Fruit fly (Drosophila melanogaster): ENCODE results near the gene Prm.

The Prm gene

DNA sequence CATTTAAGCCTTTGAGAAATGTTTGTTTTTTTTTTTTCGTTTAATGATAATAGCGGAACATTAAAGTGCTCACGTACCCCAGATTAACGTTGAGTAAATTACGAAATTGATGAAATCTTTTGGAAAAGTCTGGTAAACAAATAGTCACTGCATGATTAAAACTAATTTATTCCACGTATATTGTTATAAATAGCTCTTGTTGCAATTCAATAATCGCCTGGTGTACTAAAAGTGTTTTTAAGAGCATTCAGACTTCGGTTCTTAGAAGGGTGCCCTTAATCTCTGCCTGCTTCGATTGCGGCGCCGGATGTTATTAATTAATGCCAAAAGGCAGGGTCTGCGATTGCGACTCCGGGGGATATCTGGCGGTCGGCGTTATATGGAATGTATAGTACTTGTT lies 36.3 kb downstream of the Prm start:
- TF ChIP-seq psq (optimal IDR thresholded peaks at IDR 0.05), result no peak
- no peak for TF ChIP-seq h (optimal IDR thresholded peaks at IDR 0.05)
- TF ChIP-seq ttk (optimal IDR thresholded peaks at IDR 0.05), result no peak
- TF ChIP-seq insv (optimal IDR thresholded peaks at IDR 0.05), result no peak
- no peak for TF ChIP-seq Myc (optimal IDR thresholded peaks at IDR 0.05)
- no peak for TF ChIP-seq Sin3A (optimal IDR thresholded peaks at IDR 0.05)

DNA sequence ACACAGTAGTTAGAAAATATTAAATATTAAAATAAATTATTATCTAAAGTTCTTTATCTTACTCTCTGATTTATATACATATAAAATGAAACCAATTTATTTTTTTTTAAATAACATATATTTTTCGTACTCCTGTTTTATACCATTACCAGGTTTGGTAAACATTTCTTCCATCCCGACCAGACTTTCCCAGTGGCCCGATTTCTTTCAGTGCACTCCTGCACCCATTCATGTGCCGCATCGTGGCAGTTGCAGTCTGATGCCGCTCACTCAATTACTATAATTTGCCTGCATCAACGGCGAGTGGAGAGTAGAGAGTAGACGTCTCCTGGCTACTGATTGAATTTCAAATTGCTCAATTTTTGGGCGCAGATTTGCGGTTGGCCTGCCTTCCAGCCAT lies 37.3 kb downstream of the Prm start:
- TF ChIP-seq ttk (optimal IDR thresholded peaks at IDR 0.05) (no peak), insv (optimal IDR thresholded peaks at IDR 0.05) (no peak), psq (optimal IDR thresholded peaks at IDR 0.05) (no peak)

DNA sequence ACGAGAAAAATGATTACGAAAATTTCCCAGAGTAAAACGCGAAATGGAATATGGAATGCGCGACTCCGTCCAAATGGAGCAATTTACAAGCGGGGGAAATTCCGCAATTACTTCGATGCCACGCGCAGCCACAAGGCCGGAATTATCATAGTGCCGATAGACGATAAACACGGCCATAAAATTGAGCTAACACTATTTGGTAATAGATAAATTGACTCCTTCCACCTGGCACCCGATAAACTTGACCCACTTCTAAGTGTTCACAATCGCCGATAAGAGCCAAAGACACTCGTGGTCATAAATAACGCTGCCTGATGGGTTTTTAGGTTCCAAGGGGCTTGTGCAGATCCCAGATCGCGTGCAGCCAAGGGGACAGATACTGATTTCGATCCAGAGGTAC lies 38.0 kb downstream of the Prm start:
- TF ChIP-seq ttk (optimal IDR thresholded peaks at IDR 0.05), result no peak
- no peak for TF ChIP-seq h (optimal IDR thresholded peaks at IDR 0.05)
- TF ChIP-seq insv (optimal IDR thresholded peaks at IDR 0.05), result no peak
- TF ChIP-seq Myc (optimal IDR thresholded peaks at IDR 0.05), result no peak
- TF ChIP-seq Sin3A (optimal IDR thresholded peaks at IDR 0.05), result no peak
- TF ChIP-seq psq (optimal IDR thresholded peaks at IDR 0.05), result no peak

DNA sequence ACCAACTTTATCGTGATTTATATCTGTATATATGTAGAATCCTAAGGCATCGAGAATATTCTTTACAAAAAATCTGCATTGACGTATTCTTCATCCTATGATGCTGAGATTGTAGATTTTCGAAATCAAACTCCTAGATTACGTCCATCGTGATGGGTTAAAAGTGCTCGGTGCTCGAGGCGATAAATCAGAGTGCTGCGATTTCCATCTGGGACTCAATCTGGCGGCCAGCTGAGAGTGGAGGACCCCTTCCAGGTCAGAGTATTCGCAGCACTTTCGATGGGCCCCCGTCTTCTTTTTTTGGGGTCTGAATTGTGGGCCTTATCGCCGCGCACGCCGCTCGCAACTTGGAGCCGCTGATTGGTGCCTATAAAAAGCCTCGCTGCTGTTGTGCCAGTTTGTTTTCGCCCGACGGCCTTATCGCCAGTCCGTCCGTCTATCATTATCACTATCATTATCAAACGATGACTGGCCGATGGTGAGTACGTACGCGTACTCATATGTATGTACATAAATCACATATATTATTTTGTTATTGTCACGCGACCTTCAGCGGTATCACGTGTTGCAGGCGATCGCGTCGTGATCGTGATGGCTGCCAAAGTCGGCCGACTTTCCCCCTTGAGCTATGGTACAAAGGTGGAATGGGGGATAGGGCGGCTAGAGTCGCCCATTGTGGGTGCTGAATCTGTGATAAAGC lies 40.2 kb downstream of the Prm start:
- TF ChIP-seq psq (optimal IDR thresholded peaks at IDR 0.05) (no peak), ttk (optimal IDR thresholded peaks at IDR 0.05) (no peak), insv (optimal IDR thresholded peaks at IDR 0.05) (no peak), Sin3A (optimal IDR thresholded peaks at IDR 0.05) (no peak), Myc (optimal IDR thresholded peaks at IDR 0.05) (no peak), h (optimal IDR thresholded peaks at IDR 0.05) (no peak)

DNA sequence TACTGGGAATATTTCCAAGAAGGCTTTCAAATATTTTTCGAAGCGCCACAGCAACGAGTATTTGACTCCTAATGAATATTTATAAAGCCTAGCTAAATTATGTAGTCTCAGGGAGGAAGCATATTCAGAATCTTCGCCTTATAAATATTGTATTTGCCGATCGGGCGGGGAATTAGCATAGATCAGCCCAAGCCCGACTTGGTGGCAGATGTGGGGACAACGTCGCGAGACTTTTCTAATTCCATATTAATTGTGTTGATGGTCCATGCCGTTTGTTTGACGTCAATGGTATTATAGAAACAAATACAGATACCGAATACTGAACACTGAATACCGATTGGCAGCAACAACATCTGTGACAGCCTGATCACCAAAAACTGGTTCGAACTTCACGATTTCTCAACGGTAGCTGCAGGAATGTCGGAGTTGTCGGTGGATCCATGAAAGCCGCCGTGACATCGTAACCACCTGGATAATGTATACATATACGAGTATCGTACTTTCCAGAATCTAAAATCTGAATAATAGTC lies 41.3 kb downstream of the Prm start:
- TF ChIP-seq ttk (optimal IDR thresholded peaks at IDR 0.05), result no peak
- TF ChIP-seq Sin3A (optimal IDR thresholded peaks at IDR 0.05), result no peak
- TF ChIP-seq insv (optimal IDR thresholded peaks at IDR 0.05), result no peak
- TF ChIP-seq psq (optimal IDR thresholded peaks at IDR 0.05), result no peak
- no peak for TF ChIP-seq Myc (optimal IDR thresholded peaks at IDR 0.05)
- TF ChIP-seq h (optimal IDR thresholded peaks at IDR 0.05), result no peak

DNA sequence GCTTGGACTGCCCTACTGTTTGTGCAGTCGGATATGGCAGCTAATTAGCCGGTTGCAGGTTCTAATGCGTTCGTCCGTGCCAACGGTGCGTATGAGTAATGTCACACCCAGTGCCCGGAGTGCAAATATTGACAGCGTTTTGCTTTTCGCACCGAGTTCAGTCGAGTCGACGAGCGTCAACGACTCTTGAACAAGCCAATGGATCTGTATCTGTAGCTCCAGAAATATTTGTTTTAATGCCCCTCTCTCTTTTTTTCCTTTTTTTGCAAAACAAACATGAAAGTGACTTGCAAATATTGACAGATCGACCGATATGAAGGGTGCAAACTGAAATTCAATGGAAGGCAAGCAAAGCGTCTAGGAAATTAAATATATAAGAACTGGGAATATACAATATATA lies 42.7 kb downstream of the Prm start:
- no peak for TF ChIP-seq h (optimal IDR thresholded peaks at IDR 0.05)
- no peak for TF ChIP-seq insv (optimal IDR thresholded peaks at IDR 0.05)
- TF ChIP-seq Sin3A (optimal IDR thresholded peaks at IDR 0.05), result no peak
- TF ChIP-seq psq (optimal IDR thresholded peaks at IDR 0.05), result no peak
- TF ChIP-seq ttk (optimal IDR thresholded peaks at IDR 0.05), result no peak
- TF ChIP-seq Myc (optimal IDR thresholded peaks at IDR 0.05), result no peak

DNA sequence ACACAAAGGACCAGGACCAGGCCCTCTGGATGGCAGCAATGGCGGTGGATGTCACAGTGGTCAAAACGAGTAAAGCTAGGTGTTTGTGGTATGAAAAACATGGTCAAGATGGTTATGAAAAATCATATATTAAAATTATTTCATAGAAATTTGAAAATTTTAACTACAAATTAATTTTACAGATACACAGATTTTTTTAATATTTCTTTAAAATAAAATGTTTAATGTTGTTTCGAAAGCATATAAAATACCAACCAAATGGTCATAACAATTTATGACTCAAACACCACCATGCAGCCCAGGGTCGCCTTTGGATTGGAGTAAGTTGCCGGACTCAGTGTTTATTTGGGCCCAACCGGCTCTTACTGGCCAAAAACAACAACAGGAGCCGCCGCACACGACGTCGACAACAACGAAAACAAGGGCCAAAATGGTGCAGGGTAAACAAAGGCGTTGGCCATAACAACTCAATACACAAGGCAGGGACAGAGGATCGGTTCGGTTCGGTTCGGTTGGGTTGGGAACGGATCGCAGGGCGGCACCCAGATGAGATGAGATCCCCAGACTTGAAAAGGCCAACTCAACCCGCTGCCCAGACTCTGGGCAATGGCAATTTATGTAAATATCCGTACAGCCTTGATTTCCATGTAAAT lies 43.3 kb downstream of the Prm start:
- TF ChIP-seq Myc (optimal IDR thresholded peaks at IDR 0.05), result no peak

DNA sequence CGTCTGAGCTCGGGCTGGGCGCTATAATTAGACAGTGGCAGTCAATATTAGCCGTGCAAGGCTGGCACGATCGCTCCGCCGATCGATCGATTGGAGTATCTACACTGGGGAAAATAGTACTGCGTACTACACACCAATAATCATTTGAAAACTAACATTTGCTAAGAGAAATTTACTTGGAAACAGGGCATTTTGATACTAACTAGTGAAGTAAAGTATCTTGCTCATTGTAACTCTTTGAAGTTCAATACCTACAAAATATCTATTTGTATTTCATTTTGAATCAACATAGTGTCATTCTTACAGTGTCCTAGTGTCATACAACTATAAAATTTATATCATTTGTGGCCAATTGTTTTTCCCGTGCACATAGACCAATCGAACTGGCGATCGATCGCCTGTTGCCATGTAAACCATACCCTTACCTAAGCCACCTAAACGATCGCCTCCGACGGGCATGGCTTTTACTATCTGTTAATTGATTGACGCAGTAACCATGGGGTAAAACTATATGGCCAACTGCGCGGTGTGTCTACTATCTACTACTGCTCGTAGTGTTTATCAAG lies 44.4 kb downstream of the Prm start:
- TF ChIP-seq insv (optimal IDR thresholded peaks at IDR 0.05) (no peak), h (optimal IDR thresholded peaks at IDR 0.05) (no peak), Myc (optimal IDR thresholded peaks at IDR 0.05) (no peak), Sin3A (optimal IDR thresholded peaks at IDR 0.05) (no peak), ttk (optimal IDR thresholded peaks at IDR 0.05) (no peak), psq (optimal IDR thresholded peaks at IDR 0.05) (no peak)

DNA sequence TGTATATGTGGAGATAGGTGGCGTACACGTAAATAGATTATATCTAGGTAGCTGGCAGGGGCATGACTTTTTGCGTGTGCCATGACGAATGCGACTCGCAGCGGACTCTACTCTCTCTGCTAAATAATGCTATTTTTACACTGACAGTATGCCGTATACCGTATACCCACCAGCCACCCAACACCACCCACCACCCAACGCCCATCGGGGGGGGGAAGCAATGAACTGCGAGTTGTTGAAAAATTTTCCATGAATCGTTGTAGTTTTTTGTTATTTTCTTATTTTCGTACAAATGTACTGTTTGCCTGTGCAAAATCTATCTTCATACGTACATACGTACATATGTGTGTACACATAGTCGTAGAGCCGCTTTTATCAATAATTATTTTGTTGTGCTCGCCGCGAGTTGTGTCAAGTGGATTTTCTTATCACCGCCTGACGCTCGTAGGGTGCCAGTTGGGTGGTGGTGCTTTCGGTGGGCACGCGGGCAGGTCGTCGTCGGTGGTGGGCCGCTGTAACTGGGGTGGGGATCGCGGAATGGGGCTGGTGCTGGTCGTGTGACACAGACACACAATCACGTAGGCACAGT lies 45.0 kb downstream of the Prm start:
- TF ChIP-seq h (optimal IDR thresholded peaks at IDR 0.05), result peak; percentile 16
- TF ChIP-seq Myc (optimal IDR thresholded peaks at IDR 0.05), result no peak
- TF ChIP-seq ttk (optimal IDR thresholded peaks at IDR 0.05), result no peak

DNA sequence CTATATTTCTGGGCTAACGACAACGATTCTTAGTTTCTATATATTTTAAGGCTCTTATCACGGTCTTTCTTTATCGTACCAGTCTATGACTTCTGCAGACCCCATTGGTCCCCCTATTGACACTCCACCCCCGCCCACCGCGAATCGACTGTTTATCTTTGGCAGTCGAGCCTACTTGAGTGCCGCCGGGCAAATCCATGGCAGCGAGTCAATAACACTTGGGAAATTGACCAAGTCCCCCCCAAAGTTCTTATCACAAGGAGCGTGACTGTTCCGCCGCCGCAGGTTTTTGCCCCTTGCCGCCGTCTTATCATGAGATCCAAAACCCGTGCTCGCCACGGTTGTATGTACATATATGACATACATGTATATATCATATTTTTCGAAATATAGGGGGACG lies 45.5 kb downstream of the Prm start:
- TF ChIP-seq insv (optimal IDR thresholded peaks at IDR 0.05), result no peak
- no peak for TF ChIP-seq psq (optimal IDR thresholded peaks at IDR 0.05)
- TF ChIP-seq h (optimal IDR thresholded peaks at IDR 0.05), result no peak
- TF ChIP-seq ttk (optimal IDR thresholded peaks at IDR 0.05), result no peak
- TF ChIP-seq Myc (optimal IDR thresholded peaks at IDR 0.05), result no peak
- TF ChIP-seq Sin3A (optimal IDR thresholded peaks at IDR 0.05), result no peak

DNA sequence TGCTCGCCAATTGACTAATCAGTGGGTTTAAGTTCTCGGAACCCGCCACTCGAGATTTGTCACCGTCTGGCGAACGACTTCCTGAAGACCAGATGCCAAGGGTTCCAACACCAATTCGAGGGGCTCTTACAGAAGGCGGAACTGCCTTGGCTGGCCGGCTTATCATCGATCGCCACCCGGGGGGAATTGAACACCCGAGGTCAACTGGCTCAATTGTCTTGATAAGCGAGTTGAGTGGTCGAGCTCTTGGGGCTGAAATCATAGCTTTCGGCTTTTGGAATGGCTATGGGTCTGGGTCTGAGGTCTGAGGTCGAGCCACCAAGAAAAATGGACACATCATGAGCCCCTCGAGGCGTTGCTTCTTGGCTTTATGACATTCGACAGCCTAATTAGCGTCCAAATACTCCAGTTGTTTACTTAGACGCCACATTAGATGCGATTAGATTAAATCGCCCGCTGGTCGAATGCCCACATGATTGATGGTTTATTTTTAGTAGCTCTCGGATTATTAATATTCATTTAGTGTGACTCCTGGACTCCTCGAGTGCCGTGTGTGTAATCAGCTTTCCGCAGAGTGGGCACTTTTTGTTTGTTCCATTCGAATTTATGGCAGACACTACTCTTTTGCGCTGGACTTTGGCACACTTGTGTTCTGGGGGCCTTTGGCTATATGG lies 46.5 kb downstream of the Prm start:
- no peak for TF ChIP-seq Sin3A (optimal IDR thresholded peaks at IDR 0.05)
- no peak for TF ChIP-seq psq (optimal IDR thresholded peaks at IDR 0.05)
- no peak for TF ChIP-seq h (optimal IDR thresholded peaks at IDR 0.05)
- no peak for TF ChIP-seq ttk (optimal IDR thresholded peaks at IDR 0.05)
- TF ChIP-seq insv (optimal IDR thresholded peaks at IDR 0.05), result no peak
- no peak for TF ChIP-seq Myc (optimal IDR thresholded peaks at IDR 0.05)

DNA sequence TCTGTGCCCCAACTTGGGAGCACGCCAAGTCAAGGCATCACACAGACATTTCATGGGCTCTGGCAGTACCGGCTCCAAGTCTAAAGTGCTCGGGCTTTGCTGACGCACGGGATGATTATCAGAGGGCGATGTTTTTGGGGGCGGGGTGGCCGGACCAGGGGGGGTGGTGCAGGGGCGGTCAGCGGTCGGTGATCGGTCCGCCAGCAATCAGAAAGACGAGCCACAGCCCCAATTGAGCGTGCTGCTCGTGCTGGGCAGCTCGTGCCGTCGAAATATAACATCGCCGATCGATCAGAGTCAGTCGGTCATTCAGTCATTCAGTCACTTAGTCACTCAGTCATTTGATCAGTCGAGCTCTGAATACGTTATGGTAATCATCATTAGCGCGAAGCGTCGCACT lies 47.2 kb downstream of the Prm start:
- TF ChIP-seq Sin3A (optimal IDR thresholded peaks at IDR 0.05) (no peak), h (optimal IDR thresholded peaks at IDR 0.05) (no peak), insv (optimal IDR thresholded peaks at IDR 0.05) (no peak), psq (optimal IDR thresholded peaks at IDR 0.05) (no peak), Myc (optimal IDR thresholded peaks at IDR 0.05) (no peak), ttk (optimal IDR thresholded peaks at IDR 0.05) (no peak)

Data from Kc167 (cell line).